Worm (Caenorhabditis elegans): Measurements from ENCODE around the gene C14A6.6.

ce11 chrV:18133177-18133576 is 33.9 kb downstream of the C14A6.6 start, which contains the start of gene Y37H2A.18:
- TF ChIP-seq him-1 (tag; optimal IDR thresholded peaks at IDR 0.05) (no peak), W03F9.2 (tag; optimal IDR thresholded peaks at IDR 0.05) (no peak)

Measured in whole organism, L4/young adult.